Fruit fly (Drosophila melanogaster) whole organism, embryonic: ENCODE results near the gene CG3434.

Experiments
- Ada2b ChIP-seq: fragments of 200-800 bp; sonication (Bioruptor generic); IDR thresholded peaks from 2 replicates; pipeline ENCODE4 v1.3.6; 2022; ENCODE audit warnings: missing biosample characterization, missing genetic modification characterization
- Atf3 ChIP-seq: fragments of 200-800 bp; sonication (Bioruptor generic); optimal IDR thresholded peaks from 3 replicates; lab custom pipeline; 2016; ENCODE audit warnings: missing biosample characterization, missing genetic modification characterization
- C15 ChIP-seq: fragments of 200-800 bp; sonication (Bioruptor generic); IDR thresholded peaks from 3 replicates; pipeline ENCODE4 v1.3.6; 2022; ENCODE audit warnings: missing biosample characterization, missing genetic modification characterization
- CG12104 ChIP-seq: fragments of 200-800 bp; sonication (Bioruptor generic); optimal IDR thresholded peaks from 3 replicates; lab custom pipeline; 2016; ENCODE audit warnings: missing biosample characterization, missing genetic modification characterization
- CG12744 ChIP-seq: fragments of 200-800 bp; sonication (Bioruptor generic); optimal IDR thresholded peaks from 2 replicates; lab custom pipeline; 2016; ENCODE audit warnings: missing biosample characterization, missing genetic modification characterization
- CG15073 ChIP-seq: fragments of 200-800 bp; sonication (Bioruptor generic); optimal IDR thresholded peaks from 2 replicates; lab custom pipeline; 2016; ENCODE audit warnings: missing biosample characterization, missing genetic modification characterization
- CG17912 ChIP-seq: fragments of 200-800 bp; sonication (Bioruptor generic); optimal IDR thresholded peaks from 2 replicates; lab custom pipeline; 2018; ENCODE audit warnings: missing biosample characterization, mild to moderate bottlenecking, missing genetic modification characterization
- CG2199 ChIP-seq: fragments of 200-800 bp; sonication (Bioruptor generic); IDR thresholded peaks from 3 replicates; pipeline ENCODE4 v1.3.6; 2022; ENCODE audit warnings: missing biosample characterization, missing genetic modification characterization
- CG31365 ChIP-seq: fragments of 200-800 bp; sonication (Bioruptor generic); optimal IDR thresholded peaks from 2 replicates; lab custom pipeline; 2018; ENCODE audit warnings: missing biosample characterization, mild to moderate bottlenecking, missing genetic modification characterization
- CG31388 ChIP-seq: fragments of 200-800 bp; sonication (Bioruptor generic); optimal IDR thresholded peaks from 2 replicates; lab custom pipeline; 2016; ENCODE audit warnings: missing biosample characterization, missing genetic modification characterization
- CG3407 ChIP-seq: fragments of 200-800 bp; sonication (Bioruptor generic); optimal IDR thresholded peaks from 2 replicates; lab custom pipeline; 2018; ENCODE audit warnings: missing biosample characterization, mild to moderate bottlenecking, missing genetic modification characterization
- CG3847 ChIP-seq: fragments of 200-800 bp; sonication (Bioruptor generic); IDR thresholded peaks from 2 replicates; pipeline ENCODE4 v1.3.6; 2022; ENCODE audit warnings: missing biosample characterization, missing genetic modification characterization
- CG3995 ChIP-seq: fragments of 200-800 bp; sonication (Bioruptor generic); optimal IDR thresholded peaks from 3 replicates; lab custom pipeline; 2016; ENCODE audit warnings: missing biosample characterization, missing genetic modification characterization
- CG4282 ChIP-seq: fragments of 200-800 bp; sonication (Bioruptor generic); optimal IDR thresholded peaks from 2 replicates; lab custom pipeline; 2016; ENCODE audit warnings: missing biosample characterization, missing genetic modification characterization
- CG4360 ChIP-seq: fragments of 200-800 bp; sonication (Bioruptor generic); IDR thresholded peaks from 2 replicates; pipeline ENCODE4 v1.3.6; 2022; ENCODE audit warnings: missing biosample characterization, missing genetic modification characterization
- CG4854 ChIP-seq: fragments of 200-800 bp; sonication (Bioruptor generic); optimal IDR thresholded peaks from 2 replicates; lab custom pipeline; 2016; ENCODE audit warnings: missing biosample characterization, missing genetic modification characterization, inconsistent platforms
- CG7745 ChIP-seq: fragments of 200-800 bp; sonication (Bioruptor generic); optimal IDR thresholded peaks from 2 replicates; lab custom pipeline; 2018; ENCODE audit warnings: missing biosample characterization, mild to moderate bottlenecking, missing genetic modification characterization, moderate library complexity
- CG8359 ChIP-seq: fragments of 200-800 bp; sonication (Bioruptor generic); optimal IDR thresholded peaks from 2 replicates; lab custom pipeline; 2017; ENCODE audit warnings: missing biosample characterization, mild to moderate bottlenecking, missing genetic modification characterization, borderline replicate concordance
- CG8765 ChIP-seq: fragments of 200-800 bp; sonication (Bioruptor generic); IDR thresholded peaks from 2 replicates; pipeline ENCODE4 v1.3.6; 2022; ENCODE audit warnings: missing biosample characterization, missing genetic modification characterization
- CG9876 ChIP-seq: fragments of 200-800 bp; sonication (Bioruptor generic); optimal IDR thresholded peaks from 2 replicates; lab custom pipeline; 2016; ENCODE audit warnings: missing biosample characterization, missing genetic modification characterization
- CHES-1-like ChIP-seq: fragments of 200-800 bp; sonication (Bioruptor generic); optimal IDR thresholded peaks from 2 replicates; lab custom pipeline; 2016; ENCODE audit warnings: missing biosample characterization, missing genetic modification characterization
- Dip3 ChIP-seq: fragments of 200-800 bp; sonication (Bioruptor generic); optimal IDR thresholded peaks from 3 replicates; lab custom pipeline; 2016; ENCODE audit warnings: missing biosample characterization, missing genetic modification characterization
- Fer2 ChIP-seq: fragments of 200-800 bp; sonication (Bioruptor generic); optimal IDR thresholded peaks from 2 replicates; lab custom pipeline; 2018; ENCODE audit warnings: missing biosample characterization, mild to moderate bottlenecking, missing genetic modification characterization, moderate library complexity
- HHEX ChIP-seq: fragments of 200-800 bp; sonication (Bioruptor generic); optimal IDR thresholded peaks from 3 replicates; lab custom pipeline; 2017; ENCODE audit warnings: missing biosample characterization, mild to moderate bottlenecking, missing genetic modification characterization, missing genetic modification reagents
- Kr ChIP-seq: fragments of 200-800 bp; sonication (Bioruptor generic); optimal IDR thresholded peaks from 2 replicates; lab custom pipeline; 2017; ENCODE audit warnings: missing biosample characterization, mild to moderate bottlenecking, missing genetic modification characterization
- MBD-R2 ChIP-seq: fragments of 200-800 bp; sonication (Bioruptor generic); IDR thresholded peaks from 2 replicates; pipeline ENCODE4 v1.3.6; 2022; ENCODE audit warnings: missing biosample characterization, missing genetic modification characterization
- MTF-1 ChIP-seq: fragments of 200-800 bp; sonication (Bioruptor generic); optimal IDR thresholded peaks from 2 replicates; lab custom pipeline; 2018; ENCODE audit warnings: missing biosample characterization, mild to moderate bottlenecking, missing genetic modification characterization, borderline replicate concordance
- NFAT ChIP-seq: fragments of 200-800 bp; sonication (Bioruptor generic); IDR thresholded peaks from 2 replicates; pipeline ENCODE4 v1.3.6; 2022; ENCODE audit warnings: missing biosample characterization, missing genetic modification characterization
- Sox102F ChIP-seq: fragments of 200-800 bp; sonication (Bioruptor generic); optimal IDR thresholded peaks from 2 replicates; lab custom pipeline; 2018; ENCODE audit warnings: missing biosample characterization, mild to moderate bottlenecking, missing genetic modification characterization, moderate library complexity
- Xrp1 ChIP-seq: fragments of 200-800 bp; sonication (Bioruptor generic); IDR thresholded peaks from 2 replicates; pipeline ENCODE4 v1.3.6; 2022; ENCODE audit warnings: missing biosample characterization, missing genetic modification characterization
- ac ChIP-seq: fragments of 200-800 bp; sonication (Bioruptor generic); optimal IDR thresholded peaks from 3 replicates; lab custom pipeline; 2017; ENCODE audit warnings: missing biosample characterization, mild to moderate bottlenecking, missing genetic modification characterization
- ap ChIP-seq: fragments of 200-800 bp; sonication (Bioruptor generic); IDR thresholded peaks from 2 replicates; pipeline ENCODE4 v1.3.6; 2022; ENCODE audit warnings: missing biosample characterization, missing genetic modification characterization
- ara ChIP-seq: fragments of 200-800 bp; sonication (Bioruptor generic); IDR thresholded peaks from 2 replicates; pipeline ENCODE4 v1.3.6; 2022; ENCODE audit warnings: missing biosample characterization, missing genetic modification characterization
- ato ChIP-seq: fragments of 200-800 bp; sonication (Bioruptor generic); IDR thresholded peaks from 2 replicates; pipeline ENCODE4 v1.3.6; 2022; ENCODE audit warnings: missing biosample characterization, missing genetic modification characterization; ENCODE audit not compliant: partially characterized antibody
- crol ChIP-seq: fragments of 200-800 bp; sonication (Bioruptor generic); IDR thresholded peaks from 2 replicates; pipeline ENCODE4 v1.3.6; 2022; ENCODE audit warnings: missing biosample characterization, missing genetic modification characterization
- dm ChIP-seq: fragments of 200-800 bp; sonication (Bioruptor generic); optimal IDR thresholded peaks from 3 replicates; lab custom pipeline; 2016; ENCODE audit warnings: missing biosample characterization, missing genetic modification characterization
- ems ChIP-seq: fragments of 200-800 bp; sonication (Bioruptor generic); optimal IDR thresholded peaks from 3 replicates; lab custom pipeline; 2016; ENCODE audit warnings: missing biosample characterization, missing genetic modification characterization
- fd102C ChIP-seq: fragments of 200-800 bp; sonication (Bioruptor generic); optimal IDR thresholded peaks from 2 replicates; lab custom pipeline; 2018; ENCODE audit warnings: missing biosample characterization, mild to moderate bottlenecking, missing genetic modification characterization, moderate library complexity
- gce ChIP-seq: fragments of 200-800 bp; sonication (Bioruptor generic); IDR thresholded peaks from 3 replicates; pipeline ENCODE4 v1.3.6; 2022; ENCODE audit warnings: missing biosample characterization, missing genetic modification characterization
- gem ChIP-seq: fragments of 200-800 bp; sonication (Bioruptor generic); optimal IDR thresholded peaks from 2 replicates; lab custom pipeline; 2019; ENCODE audit warnings: missing biosample characterization, mild to moderate bottlenecking, missing genetic modification characterization, moderate library complexity
- gro ChIP-seq: fragments of 200-800 bp; sonication (Bioruptor generic); optimal IDR thresholded peaks from 2 replicates; lab custom pipeline; 2016; ENCODE audit warnings: missing biosample characterization, missing genetic modification characterization
- jing ChIP-seq: fragments of 200-800 bp; sonication (Bioruptor generic); optimal IDR thresholded peaks from 2 replicates; lab custom pipeline; 2018; ENCODE audit warnings: missing biosample characterization, mild to moderate bottlenecking, missing genetic modification characterization
- kni ChIP-seq: fragments of 200-800 bp; sonication (Bioruptor generic); optimal IDR thresholded peaks from 3 replicates; lab custom pipeline; 2017; ENCODE audit warnings: mild to moderate bottlenecking, missing biosample characterization, missing genetic modification reagents, missing genetic modification characterization
- otp ChIP-seq: fragments of 200-800 bp; sonication (Bioruptor generic); IDR thresholded peaks from 3 replicates; pipeline ENCODE4, ENCODE4 v1.3.6; 2022; ENCODE audit warnings: missing biosample characterization, missing genetic modification characterization
- peb ChIP-seq: fragments of 200-800 bp; sonication (Bioruptor generic); IDR thresholded peaks from 2 replicates; pipeline ENCODE4 v1.3.6; 2022; ENCODE audit warnings: missing biosample characterization, missing genetic modification characterization
- pzg ChIP-seq: fragments of 200-800 bp; sonication (Bioruptor generic); optimal IDR thresholded peaks from 3 replicates; lab custom pipeline; 2018; ENCODE audit warnings: missing biosample characterization, mild to moderate bottlenecking, missing genetic modification characterization, moderate library complexity
- scrt ChIP-seq: fragments of 200-800 bp; sonication (Bioruptor generic); optimal IDR thresholded peaks from 2 replicates; lab custom pipeline; 2018; ENCODE audit warnings: missing biosample characterization, mild to moderate bottlenecking, missing genetic modification characterization, moderate library complexity
- shn ChIP-seq: fragments of 200-800 bp; sonication (Bioruptor generic); optimal IDR thresholded peaks from 3 replicates; lab custom pipeline; 2016; ENCODE audit warnings: missing biosample characterization, missing genetic modification characterization
- ttk ChIP-seq: fragments of 200-800 bp; sonication (Bioruptor generic); IDR thresholded peaks from 2 replicates; pipeline ENCODE4 v2.1.2; 2022; ENCODE audit warnings: missing biosample characterization, missing genetic modification characterization
- usp ChIP-seq: fragments of >200 bp; optimal IDR thresholded peaks from 2 replicates; lab custom pipeline; 2017; ENCODE audit warnings: missing biosample characterization, missing genetic modification characterization
- zfh1 ChIP-seq: fragments of 200-800 bp; sonication (Bioruptor generic); IDR thresholded peaks from 3 replicates; pipeline ENCODE4 v1.3.6; 2022; ENCODE audit warnings: missing biosample characterization, missing genetic modification characterization

CG3434 gene

DNA sequence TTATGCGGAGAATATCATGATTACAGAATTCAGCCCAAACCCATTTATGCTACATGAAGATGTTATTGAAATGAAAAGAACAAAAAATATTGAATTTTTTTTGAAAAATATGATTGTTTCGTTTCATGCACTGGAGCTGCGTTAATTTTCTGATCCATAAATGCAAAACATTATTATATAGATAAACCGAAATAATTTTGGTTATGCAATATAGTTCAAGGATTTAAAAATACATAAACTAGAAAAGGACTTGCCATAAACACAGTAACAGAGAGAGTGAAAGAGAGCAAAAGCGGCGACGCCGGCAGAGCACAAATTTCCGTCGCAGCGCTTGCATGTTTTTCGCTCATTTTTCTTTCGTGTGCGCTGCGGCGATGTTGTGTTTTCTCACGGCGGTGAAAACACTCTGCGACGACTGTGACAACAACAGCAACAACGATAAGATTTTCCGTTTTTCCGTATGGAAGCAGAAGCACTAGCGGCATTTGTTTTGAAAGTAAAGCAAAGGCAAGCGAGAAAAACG, 1.7 kb upstream of the CG3434 start (continued):
- peak; percentile 78 for TF ChIP-seq zfh1 (GFP tag; lab: Robert Waterston, UW)
- peak; percentile 97 for TF ChIP-seq gem (tag; lab: Kevin White, UChicago)
- 0 out of 2 replicates have a peak, but pooled peaks have one; percentile 38 for TF ChIP-seq peb
- TF ChIP-seq ac, result peak; percentile 78
- TF ChIP-seq NFAT (GFP tag; lab: Robert Waterston, UW), result peak; percentile 9; the same call in 1 of the 2 replicates
- TF ChIP-seq CG7745 (tag; lab: Kevin White, UChicago), result no peak
- no peak; the same call in 1 of the 2 replicates for TF ChIP-seq crol (GFP tag; lab: Robert Waterston, UW)
- TF ChIP-seq Fer2 (tag; lab: Kevin White, UChicago), result peak; percentile 78
- TF ChIP-seq CG8359 (GFP tag; lab: Kevin White, UChicago), result peak; percentile 68
- peak; percentile 31 for TF ChIP-seq kni (GFP tag; lab: Kevin White, UChicago)
- TF ChIP-seq CG17912 (GFP tag; lab: Kevin White, UChicago), result no peak
- TF ChIP-seq Sox102F (GFP tag; lab: Kevin White, UChicago), result peak; percentile 88
- peak; percentile 37 for TF ChIP-seq fd102C (GFP tag; lab: Kevin White, UChicago)
- TF ChIP-seq CG12744 (GFP tag; lab: Kevin White, UChicago), result peak; percentile 77
- TF ChIP-seq Kr (GFP tag; lab: Kevin White, UChicago), result no peak
- peak; percentile 69 for TF ChIP-seq shn (GFP tag; lab: Kevin White, UChicago)
- TF ChIP-seq otp (GFP tag; lab: Robert Waterston, UW), result peak; percentile 66; the same call in 2 of the 3 replicates
- peak; percentile 83 for TF ChIP-seq HHEX (GFP tag; lab: Kevin White, UChicago)
- no peak for TF ChIP-seq CG15073
- TF ChIP-seq CG2199 (GFP tag; lab: Robert Waterston, UW), result peak; percentile 90; the same call in 2 of the 3 replicates
- TF ChIP-seq jing (GFP tag; lab: Kevin White, UChicago), result peak; percentile 24
- peak; percentile 40; the same call in 1 of the 2 replicates for TF ChIP-seq ap (GFP tag; lab: Robert Waterston, UW)
- TF ChIP-seq CG4854, result peak; percentile 81
- peak; percentile 11; the same call in 1 of the 2 replicates for TF ChIP-seq CG8765 (GFP tag; lab: Robert Waterston, UW)
- peak; percentile 58; the same call in 1 of the 2 replicates for TF ChIP-seq ara
- TF ChIP-seq CG3995 (GFP tag; lab: Kevin White, UChicago), result peak; percentile 48
- TF ChIP-seq CG31365 (tag; lab: Kevin White, UChicago), result peak; percentile 54
- no peak for TF ChIP-seq usp (GFP tag; lab: Kevin White, UChicago)
- peak; percentile 89 for TF ChIP-seq Xrp1 (GFP tag; lab: Robert Waterston, UW)
- TF ChIP-seq CG12104 (GFP tag; lab: Kevin White, UChicago), result peak; percentile 86
- TF ChIP-seq ems, result peak; percentile 87
- TF ChIP-seq CG31388 (GFP tag; lab: Kevin White, UChicago), result no peak
- peak; percentile 90 for TF ChIP-seq scrt (GFP tag; lab: Kevin White, UChicago)
- TF ChIP-seq CG9876 (GFP tag; lab: Kevin White, UChicago), result no peak
- no peak; the same call in 1 of the 2 replicates for TF ChIP-seq MBD-R2 (GFP tag; lab: Robert Waterston, UW)
- peak; percentile 29; the same call in 1 of the 2 replicates for TF ChIP-seq ttk (GFP tag; lab: Robert Waterston, UW)
- no peak for TF ChIP-seq ato
- peak; percentile 87 for TF ChIP-seq CG3407 (GFP tag; lab: Kevin White, UChicago)
- peak; percentile 69 for TF ChIP-seq CHES-1-like
- peak; percentile 58; the same call in 1 of the 2 replicates for TF ChIP-seq CG3847 (GFP tag; lab: Robert Waterston, UW)
- peak; percentile 81 for TF ChIP-seq CG4360 (GFP tag; lab: Robert Waterston, UW)
- no peak for TF ChIP-seq CG4282
- TF ChIP-seq MTF-1 (GFP tag; lab: Kevin White, UChicago), result peak; percentile 82
- no peak for TF ChIP-seq pzg
- peak; percentile 19 for TF ChIP-seq Atf3 (GFP tag; lab: Kevin White, UChicago)
- peak; percentile 64 for TF ChIP-seq Ada2b (GFP tag; lab: Robert Waterston, UW)
- no peak for TF ChIP-seq C15
- peak; percentile 41 for TF ChIP-seq Dip3 (GFP tag; lab: Kevin White, UChicago)
- TF ChIP-seq gce (GFP tag; lab: Robert Waterston, UW), result no peak; the same call in 2 of the 3 replicates
- peak; percentile 76 for TF ChIP-seq gro (GFP tag; lab: Kevin White, UChicago)
- no peak for TF ChIP-seq dm (GFP tag; lab: Kevin White, UChicago)
